Fruit fly (Drosophila melanogaster): ENCODE results near the gene CG42823.

The CG42823 gene

dm6 chr3R:17402434-17402833, 2.5 kb downstream of the CG42823 start, which contains the start of gene Sur-8:
Gene Sur-8, minus strand, starts transcription at chr3R:17402515.
- peak; percentile 76 for TF ChIP-seq Eip78C (GFP tag)
- TF ChIP-seq Smox (GFP tag; optimal IDR thresholded peaks at IDR 0.05): peak; percentile 30
- TF ChIP-seq Met (GFP tag; optimal IDR thresholded peaks at IDR 0.05): peak; percentile 54
- TF ChIP-seq Ets21C (GFP tag; optimal IDR thresholded peaks at IDR 0.05): peak; percentile 4
- TF ChIP-seq lz (GFP tag; optimal IDR thresholded peaks at IDR 0.05): peak; percentile 55
- no peak for TF ChIP-seq Gug (GFP tag; IDR thresholded peaks at IDR 0.05)
- no peak for TF ChIP-seq CG6854 (GFP tag; optimal IDR thresholded peaks at IDR 0.05)
- no peak for TF ChIP-seq salr (GFP tag; optimal IDR thresholded peaks at IDR 0.05)
- no peak for TF ChIP-seq CG8119 (GFP tag; IDR thresholded peaks at IDR 0.05)
- TF ChIP-seq CG6808 (GFP tag; optimal IDR thresholded peaks at IDR 0.05): no peak
- peak; percentile 27 for TF ChIP-seq dac (GFP tag; optimal IDR thresholded peaks at IDR 0.05)
- TF ChIP-seq Ets96B (tag; optimal IDR thresholded peaks at IDR 0.05): no peak
- no peak for TF ChIP-seq CG6163 (GFP tag; IDR thresholded peaks at IDR 0.05)
- TF ChIP-seq Eip93F (GFP tag; optimal IDR thresholded peaks at IDR 0.05): no peak
- TF ChIP-seq achi (GFP tag; optimal IDR thresholded peaks at IDR 0.05): no peak
- TF ChIP-seq cyc (GFP tag; optimal IDR thresholded peaks at IDR 0.05): peak; percentile 63
- TF ChIP-seq CG8632 (GFP tag; optimal IDR thresholded peaks at IDR 0.05): no peak
- no peak for TF ChIP-seq CG10669 (GFP tag; optimal IDR thresholded peaks at IDR 0.05)
- TF ChIP-seq fkh (GFP tag; optimal IDR thresholded peaks at IDR 0.05): peak; percentile 1
- TF ChIP-seq CG3919 (GFP tag; optimal IDR thresholded peaks at IDR 0.05): peak; percentile 69
- TF ChIP-seq topi (GFP tag; optimal IDR thresholded peaks at IDR 0.05): peak; percentile 32
- peak; percentile 8 for TF ChIP-seq CG7368 (GFP tag; optimal IDR thresholded peaks at IDR 0.05)
- peak; percentile 68 for TF ChIP-seq svp (GFP tag)
- TF ChIP-seq CG34406 (GFP tag; optimal IDR thresholded peaks at IDR 0.05): peak; percentile 6
- peak; percentile 30 for TF ChIP-seq Eip75B (GFP tag; optimal IDR thresholded peaks at IDR 0.05)
- TF ChIP-seq ss (GFP tag; optimal IDR thresholded peaks at IDR 0.05): no peak
- TF ChIP-seq vri (GFP tag; optimal IDR thresholded peaks at IDR 0.05): peak; percentile 35
- TF ChIP-seq Blimp-1 (GFP tag; optimal IDR thresholded peaks at IDR 0.05): no peak
- no peak for TF ChIP-seq CG15336 (GFP tag; IDR thresholded peaks at IDR 0.05)
- peak; percentile 31 for TF ChIP-seq Hr4 (GFP tag; optimal IDR thresholded peaks at IDR 0.05)
- TF ChIP-seq spab (GFP tag; optimal IDR thresholded peaks at IDR 0.05): no peak
- TF ChIP-seq pdm3 (GFP tag; optimal IDR thresholded peaks at IDR 0.05): peak; percentile 65
- peak; percentile 7 for TF ChIP-seq CG10631 (GFP tag; optimal IDR thresholded peaks at IDR 0.05)
- no peak for TF ChIP-seq fd85E (GFP tag; optimal IDR thresholded peaks at IDR 0.05)
- TF ChIP-seq Hr38 (GFP tag; optimal IDR thresholded peaks at IDR 0.05): no peak
- TF ChIP-seq CG8319 (GFP tag; optimal IDR thresholded peaks at IDR 0.05): peak; percentile 38
- no peak for TF ChIP-seq CG11902 (GFP tag; optimal IDR thresholded peaks at IDR 0.05)
- TF ChIP-seq CG6276 (GFP tag; optimal IDR thresholded peaks at IDR 0.05): no peak
- no peak for TF ChIP-seq Lpt (GFP tag; optimal IDR thresholded peaks at IDR 0.05)
- TF ChIP-seq CG4318 (GFP tag; optimal IDR thresholded peaks at IDR 0.05): no peak
- TF ChIP-seq Sox102F (GFP tag; optimal IDR thresholded peaks at IDR 0.05): peak; percentile 1
- peak; percentile 58 for TF ChIP-seq CG31627 (GFP tag; optimal IDR thresholded peaks at IDR 0.05)
- peak; percentile 51 for TF ChIP-seq OdsH (GFP tag; optimal IDR thresholded peaks at IDR 0.05)
- no peak for TF ChIP-seq fd59A (GFP tag; optimal IDR thresholded peaks at IDR 0.05)
- TF ChIP-seq acj6 (GFP tag; optimal IDR thresholded peaks at IDR 0.05): peak; percentile 33
- peak; percentile 62 for TF ChIP-seq esn (GFP tag; optimal IDR thresholded peaks at IDR 0.05)
- TF ChIP-seq net (GFP tag; optimal IDR thresholded peaks at IDR 0.05): peak; percentile 49
- no peak for TF ChIP-seq Sox15 (GFP tag; optimal IDR thresholded peaks at IDR 0.05)
- TF ChIP-seq CG11294 (GFP tag; IDR thresholded peaks at IDR 0.05): no peak
- peak; percentile 9 for TF ChIP-seq CG9139 (GFP tag; optimal IDR thresholded peaks at IDR 0.05)
- no peak for TF ChIP-seq CG1621 (tag; optimal IDR thresholded peaks at IDR 0.05)
- TF ChIP-seq CG6792 (GFP tag; optimal IDR thresholded peaks at IDR 0.05): peak; percentile 23
- no peak; the same call in 2 of the 3 replicates for TF ChIP-seq eg (GFP tag; IDR thresholded peaks at IDR 0.05)

Measured in whole organism, prepupa.